Fruit fly (Drosophila melanogaster) whole organism, embryonic: ENCODE measurements around the gene Rdh.
A peak's percentile ranks its signal among the peaks of the same experiment; 100 is the strongest.

Experiments used
- Antp ChIP-seq: fragments of 200-800 bp; sonication (Bioruptor generic); optimal IDR thresholded peaks from 3 replicates; lab custom pipeline; 2016; ENCODE audit warnings: missing biosample characterization, missing genetic modification characterization
- Asciz ChIP-seq: fragments of 200-800 bp; sonication (Bioruptor generic); optimal IDR thresholded peaks from 2 replicates; lab custom pipeline; 2017; ENCODE audit warnings: missing biosample characterization, mild to moderate bottlenecking, missing genetic modification characterization, missing genetic modification reagents
- C15 ChIP-seq: fragments of 200-800 bp; sonication (Bioruptor generic); IDR thresholded peaks from 3 replicates; pipeline ENCODE4 v1.3.6; 2022; ENCODE audit warnings: missing biosample characterization, missing genetic modification characterization
- CG10431 ChIP-seq: fragments of 200-800 bp; sonication (Bioruptor generic); optimal IDR thresholded peaks from 3 replicates; lab custom pipeline; 2018; ENCODE audit warnings: missing biosample characterization, mild to moderate bottlenecking, missing genetic modification characterization
- CG10462 ChIP-seq: fragments of 200-800 bp; sonication (Bioruptor generic); optimal IDR thresholded peaks from 2 replicates; lab custom pipeline; 2016; ENCODE audit warnings: missing biosample characterization, missing genetic modification characterization
- CG10979 ChIP-seq: fragments of 200-800 bp; sonication (Bioruptor generic); optimal IDR thresholded peaks from 2 replicates; lab custom pipeline; 2018; ENCODE audit warnings: missing biosample characterization, mild to moderate bottlenecking, missing genetic modification characterization, moderate library complexity
- CG11696 ChIP-seq: fragments of 200-800 bp; sonication (Bioruptor generic); IDR thresholded peaks from 2 replicates; pipeline ENCODE4 v1.3.6; 2022; ENCODE audit warnings: missing biosample characterization, missing genetic modification characterization
- CG12236 ChIP-seq: fragments of 200-800 bp; sonication (Bioruptor generic); optimal IDR thresholded peaks from 2 replicates; lab custom pipeline; 2016; ENCODE audit warnings: missing biosample characterization, missing genetic modification characterization
- CG12769 ChIP-seq: fragments of 200-800 bp; sonication (Bioruptor generic); optimal IDR thresholded peaks from 2 replicates; lab custom pipeline; 2019; ENCODE audit warnings: missing biosample characterization, mild to moderate bottlenecking, missing genetic modification characterization, moderate library complexity
- CG13894 ChIP-seq: fragments of 200-800 bp; sonication (Bioruptor generic); optimal IDR thresholded peaks from 3 replicates; lab custom pipeline; 2018; ENCODE audit warnings: missing biosample characterization, mild to moderate bottlenecking, missing genetic modification characterization, moderate library complexity
- CG15601 ChIP-seq: fragments of 200-800 bp; sonication (Bioruptor generic); optimal IDR thresholded peaks from 3 replicates; lab custom pipeline; 2019; ENCODE audit warnings: missing biosample characterization, mild to moderate bottlenecking, missing genetic modification characterization, moderate library complexity
- CG31441 ChIP-seq: fragments of 200-800 bp; sonication (Bioruptor generic); IDR thresholded peaks from 2 replicates; pipeline ENCODE4 v1.3.6; 2022; ENCODE audit warnings: missing biosample characterization, missing genetic modification characterization
- CG3281 ChIP-seq: fragments of 200-800 bp; sonication (Bioruptor generic); optimal IDR thresholded peaks from 3 replicates; lab custom pipeline; 2017; ENCODE audit warnings: missing biosample characterization, mild to moderate bottlenecking, missing genetic modification characterization
- CG3726 ChIP-seq: fragments of 200-800 bp; sonication (Bioruptor generic); IDR thresholded peaks from 3 replicates; pipeline ENCODE4, ENCODE4 v1.3.6; 2022; ENCODE audit warnings: missing biosample characterization, missing genetic modification characterization
- CG3847 ChIP-seq: fragments of 200-800 bp; sonication (Bioruptor generic); IDR thresholded peaks from 2 replicates; pipeline ENCODE4 v1.3.6; 2022; ENCODE audit warnings: missing biosample characterization, missing genetic modification characterization
- CG7271 ChIP-seq: fragments of 200-800 bp; sonication (Bioruptor generic); optimal IDR thresholded peaks from 2 replicates; lab custom pipeline; 2018; ENCODE audit warnings: missing biosample characterization, mild to moderate bottlenecking, missing genetic modification characterization, moderate library complexity
- CG7987 ChIP-seq: fragments of 200-800 bp; sonication (Bioruptor generic); optimal IDR thresholded peaks from 2 replicates; lab custom pipeline; 2018; ENCODE audit warnings: missing biosample characterization, mild to moderate bottlenecking, missing genetic modification characterization, moderate library complexity
- CG8765 ChIP-seq: fragments of 200-800 bp; sonication (Bioruptor generic); IDR thresholded peaks from 2 replicates; pipeline ENCODE4 v1.3.6; 2022; ENCODE audit warnings: missing biosample characterization, missing genetic modification characterization
- CG9876 ChIP-seq: fragments of 200-800 bp; sonication (Bioruptor generic); optimal IDR thresholded peaks from 2 replicates; lab custom pipeline; 2016; ENCODE audit warnings: missing biosample characterization, missing genetic modification characterization
- D ChIP-seq, 2 experiments: fragments of 200-800 bp in 1 of 2; fragments of >200 bp in 1 of 2; sonication (Bioruptor generic) in 1 of 2; optimal IDR thresholded peaks; 2 replicates in 1 of 2; 3 replicates in 1 of 2; lab custom pipeline; 2017; ENCODE audit warnings: mild to moderate bottlenecking in 1 of 2, missing biosample characterization in 1 of 2, missing genetic modification characterization in 1 of 2, missing genetic modification reagents in 1 of 2
- Doc3 ChIP-seq: fragments of 200-800 bp; sonication (Bioruptor generic); IDR thresholded peaks from 3 replicates; pipeline ENCODE4 v1.3.6; 2022; ENCODE audit warnings: missing biosample characterization, missing genetic modification characterization; ENCODE audit not compliant: partially characterized antibody
- E2f2 ChIP-seq: fragments of 200-800 bp; sonication (Bioruptor generic); IDR thresholded peaks from 2 replicates; pipeline ENCODE4 v1.3.6; 2022; ENCODE audit warnings: missing biosample characterization, missing genetic modification characterization
- H2.0 ChIP-seq: fragments of 200-800 bp; sonication (Bioruptor generic); IDR thresholded peaks from 2 replicates; pipeline ENCODE4 v1.3.6; 2022; ENCODE audit warnings: missing biosample characterization, missing genetic modification characterization
- HHEX ChIP-seq: fragments of 200-800 bp; sonication (Bioruptor generic); optimal IDR thresholded peaks from 3 replicates; lab custom pipeline; 2017; ENCODE audit warnings: missing biosample characterization, mild to moderate bottlenecking, missing genetic modification characterization, missing genetic modification reagents
- Hmx ChIP-seq: fragments of 200-800 bp; sonication (Bioruptor generic); optimal IDR thresholded peaks from 2 replicates; lab custom pipeline; 2016; ENCODE audit warnings: missing biosample characterization, missing genetic modification characterization
- Mrtf ChIP-seq: fragments of 200-800 bp; sonication (Bioruptor generic); IDR thresholded peaks from 3 replicates; pipeline ENCODE4 v1.3.6; 2022; ENCODE audit warnings: missing biosample characterization, missing genetic modification characterization
- Myb ChIP-seq: fragments of 200-800 bp; sonication (Bioruptor generic); optimal IDR thresholded peaks from 2 replicates; lab custom pipeline; 2016; ENCODE audit warnings: missing biosample characterization, missing genetic modification characterization
- Optix ChIP-seq: fragments of 200-800 bp; sonication (Bioruptor generic); IDR thresholded peaks from 3 replicates; pipeline ENCODE4 v1.3.6; 2022; ENCODE audit warnings: missing biosample characterization, missing genetic modification characterization
- Scr ChIP-seq: fragments of 200-800 bp; sonication (Bioruptor generic); IDR thresholded peaks from 2 replicates; pipeline ENCODE4 v1.3.6; 2022; ENCODE audit warnings: missing biosample characterization, missing genetic modification characterization; ENCODE audit not compliant: partially characterized antibody
- YL-1 ChIP-seq: fragments of 200-800 bp; sonication (Bioruptor generic); optimal IDR thresholded peaks from 3 replicates; lab custom pipeline; 2017; ENCODE audit warnings: missing biosample characterization, mild to moderate bottlenecking, missing genetic modification characterization
- al ChIP-seq: fragments of 200-800 bp; sonication (Bioruptor generic); IDR thresholded peaks from 2 replicates; pipeline ENCODE4 v1.3.6; 2022; ENCODE audit warnings: missing biosample characterization, missing genetic modification characterization
- amos ChIP-seq: fragments of 200-800 bp; sonication (Bioruptor generic); IDR thresholded peaks from 2 replicates; pipeline ENCODE4 v1.3.6; 2022; ENCODE audit warnings: missing biosample characterization, missing genetic modification characterization; ENCODE audit not compliant: partially characterized antibody
- bab2 ChIP-seq: fragments of 200-800 bp; sonication (Bioruptor generic); optimal IDR thresholded peaks from 2 replicates; lab custom pipeline; 2016; ENCODE audit warnings: missing biosample characterization, missing genetic modification characterization
- chm ChIP-seq: fragments of 200-800 bp; sonication (Bioruptor generic); IDR thresholded peaks from 2 replicates; pipeline ENCODE4 v1.3.6; 2022; ENCODE audit warnings: missing biosample characterization, missing genetic modification characterization
- corto ChIP-seq: fragments of 200-800 bp; sonication (Bioruptor generic); optimal IDR thresholded peaks from 2 replicates; lab custom pipeline; 2016; ENCODE audit warnings: missing biosample characterization, mild to moderate bottlenecking, missing genetic modification characterization, moderate library complexity
- ewg ChIP-seq: fragments of 200-800 bp; sonication (Bioruptor generic); optimal IDR thresholded peaks from 3 replicates; lab custom pipeline; 2017; ENCODE audit warnings: mild to moderate bottlenecking, missing biosample characterization, missing genetic modification reagents, missing genetic modification characterization
- ham ChIP-seq: fragments of 200-800 bp; sonication (Bioruptor generic); IDR thresholded peaks from 2 replicates; pipeline ENCODE4 v1.3.6; 2022; ENCODE audit warnings: missing biosample characterization, missing genetic modification characterization
- inv ChIP-seq: fragments of 200-800 bp; sonication (Bioruptor generic); IDR thresholded peaks from 2 replicates; pipeline ENCODE4 v1.3.6; 2022; ENCODE audit warnings: missing biosample characterization, missing genetic modification characterization; ENCODE audit not compliant: partially characterized antibody
- kay ChIP-seq: fragments of 200-800 bp; sonication (Bioruptor generic); optimal IDR thresholded peaks from 2 replicates; lab custom pipeline; 2016; ENCODE audit warnings: missing biosample characterization, missing genetic modification characterization
- knrl ChIP-seq: fragments of 200-800 bp; sonication (Bioruptor generic); IDR thresholded peaks from 3 replicates; pipeline ENCODE4 v1.3.6; 2022; ENCODE audit warnings: missing biosample characterization, missing genetic modification characterization; ENCODE audit not compliant: partially characterized antibody
- mam ChIP-seq: fragments of 200-800 bp; sonication (Bioruptor generic); optimal IDR thresholded peaks from 3 replicates; lab custom pipeline; 2016; ENCODE audit warnings: missing biosample characterization, missing genetic modification characterization
- salm ChIP-seq: fragments of 200-800 bp; sonication (Bioruptor generic); optimal IDR thresholded peaks from 2 replicates; lab custom pipeline; 2018; ENCODE audit warnings: missing biosample characterization, mild to moderate bottlenecking, missing genetic modification characterization
- sens ChIP-seq: fragments of 200-800 bp; sonication (Bioruptor generic); peaks from one replicate; lab custom pipeline; 2016; ENCODE audit warnings: missing biosample characterization, missing genetic modification characterization
- sim ChIP-seq: fragments of 200-800 bp; sonication (Bioruptor generic); IDR thresholded peaks from 2 replicates; pipeline ENCODE4 v1.3.6; 2022; ENCODE audit warnings: missing biosample characterization, missing genetic modification characterization
- stwl ChIP-seq: fragments of 200-800 bp; sonication (Bioruptor generic); optimal IDR thresholded peaks from 3 replicates; lab custom pipeline; 2018; ENCODE audit warnings: missing biosample characterization, mild to moderate bottlenecking, missing genetic modification characterization, moderate library complexity
- twi ChIP-seq: fragments of 200-800 bp; optimal IDR thresholded peaks from 2 replicates; lab custom pipeline; 2019; ENCODE audit warnings: missing biosample characterization, mild to moderate bottlenecking, missing genetic modification characterization, moderate library complexity
- vfl ChIP-seq: fragments of 200-800 bp; sonication (Bioruptor generic); optimal IDR thresholded peaks from 2 replicates; lab custom pipeline; 2016; ENCODE audit warnings: missing biosample characterization, missing genetic modification characterization
- zf30C ChIP-seq: fragments of 200-800 bp; sonication (Bioruptor generic); optimal IDR thresholded peaks from 3 replicates; lab custom pipeline; 2018; ENCODE audit warnings: missing biosample characterization, mild to moderate bottlenecking, missing genetic modification characterization

Rdh gene

dm6 chr3L:3814010-3814833 lies 11.0 kb upstream of the Rdh start, which contains the start of gene Scsalpha1 (continued):
- TF ChIP-seq salm (tag; lab: Kevin White, UChicago) = no peak
- no peak for TF ChIP-seq CG10431 (GFP tag; lab: Kevin White, UChicago)
- TF ChIP-seq sim = no peak
- TF ChIP-seq CG12769 = peak; percentile 44
- peak; percentile 15; the same call in 1 of the 2 replicates for TF ChIP-seq al (GFP tag; lab: Robert Waterston, UW)
- TF ChIP-seq CG13894 (tag; lab: Kevin White, UChicago) = peak; percentile 47
- TF ChIP-seq ewg = no peak
- no peak for TF ChIP-seq C15 (GFP tag; lab: Robert Waterston, UW)
- TF ChIP-seq kay (GFP tag; lab: Kevin White, UChicago) = no peak
- TF ChIP-seq CG8765 = peak; percentile 45; the same call in 1 of the 2 replicates
- TF ChIP-seq Scr (GFP tag; lab: Robert Waterston, UW) = peak; percentile 98
- TF ChIP-seq sens (GFP tag; lab: Kevin White, UChicago) = peak; percentile 65
- TF ChIP-seq bab2 (GFP tag; lab: Kevin White, UChicago) = peak; percentile 15
- TF ChIP-seq twi = no peak
- no peak for TF ChIP-seq Asciz (GFP tag; lab: Kevin White, UChicago)
- TF ChIP-seq CG12236 (GFP tag; lab: Kevin White, UChicago) = no peak
- TF ChIP-seq Hmx (GFP tag; lab: Kevin White, UChicago) = no peak
- TF ChIP-seq CG10979 = peak; percentile 20
- TF ChIP-seq corto (GFP tag; lab: Kevin White, UChicago) = no peak
- TF ChIP-seq D (optimal IDR thresholded peaks at IDR 0.05; lab: Kevin White, UChicago) = no peak
- TF ChIP-seq D (GFP tag; optimal IDR thresholded peaks at IDR 0.05; lab: Kevin White, UChicago) = no peak
- no peak for TF ChIP-seq vfl (GFP tag; lab: Kevin White, UChicago)
- TF ChIP-seq HHEX (GFP tag; lab: Kevin White, UChicago) = peak; percentile 20
- TF ChIP-seq chm (GFP tag; lab: Robert Waterston, UW) = peak; percentile 40; the same call in 1 of the 2 replicates
- TF ChIP-seq CG7987 (GFP tag; lab: Kevin White, UChicago) = peak; percentile 3
- peak; percentile 42; the same call in 1 of the 2 replicates for TF ChIP-seq H2.0 (GFP tag; lab: Robert Waterston, UW)
- peak; percentile 46; the same call in 1 of the 3 replicates for TF ChIP-seq Optix
- TF ChIP-seq knrl = peak; percentile 99
- peak; percentile 47 for TF ChIP-seq CG3281
- TF ChIP-seq Mrtf = no peak
- no peak for TF ChIP-seq zf30C (GFP tag; lab: Kevin White, UChicago)
- TF ChIP-seq CG11696 (GFP tag; lab: Robert Waterston, UW) = peak; percentile 40; the same call in 1 of the 2 replicates
- peak; percentile 58 for TF ChIP-seq E2f2 (GFP tag; lab: Robert Waterston, UW)
- TF ChIP-seq Antp (GFP tag; lab: Kevin White, UChicago) = no peak
- TF ChIP-seq CG10462 (GFP tag; lab: Kevin White, UChicago) = peak; percentile 7
- no peak for TF ChIP-seq CG7271 (tag; lab: Kevin White, UChicago)
- peak; percentile 96 for TF ChIP-seq CG15601 (tag; lab: Kevin White, UChicago)
- TF ChIP-seq stwl (tag; lab: Kevin White, UChicago) = peak; percentile 97
- no peak for TF ChIP-seq CG3726
- TF ChIP-seq YL-1 (GFP tag; lab: Kevin White, UChicago) = peak; percentile 81
- TF ChIP-seq CG31441 (GFP tag; lab: Robert Waterston, UW) = no peak
- peak; percentile 96 for TF ChIP-seq Myb (GFP tag; lab: Kevin White, UChicago)
- TF ChIP-seq ham (GFP tag; lab: Robert Waterston, UW) = no peak
- peak; percentile 100 for TF ChIP-seq amos (GFP tag; lab: Robert Waterston, UW)
- TF ChIP-seq Doc3 = peak; percentile 98
- peak; percentile 73 for TF ChIP-seq CG3847
- peak; percentile 99 for TF ChIP-seq inv (GFP tag; lab: Robert Waterston, UW)
- no peak for TF ChIP-seq mam (GFP tag; lab: Kevin White, UChicago)
- TF ChIP-seq CG9876 (GFP tag; lab: Kevin White, UChicago) = no peak
